Fruit fly (Drosophila melanogaster): Measurements from ENCODE around the gene Idua.

The Idua gene

dm6 chr2L:11068907-11069306 is 44.0 kb downstream of the Idua start:
- TF ChIP-seq psq (GFP tag; optimal IDR thresholded peaks at IDR 0.05) (no peak), HLH106 (tag; optimal IDR thresholded peaks at IDR 0.05) (no peak), Dif (GFP tag; optimal IDR thresholded peaks at IDR 0.05; ENCODE audit: partially characterized antibody) (peak; percentile 1), h (GFP tag; optimal IDR thresholded peaks at IDR 0.05) (no peak), CG9705 (GFP tag; optimal IDR thresholded peaks at IDR 0.05) (no peak), dsf (GFP tag; optimal IDR thresholded peaks at IDR 0.05; ENCODE audit: borderline replicate concordance) (no peak), CG32264 (GFP tag; optimal IDR thresholded peaks at IDR 0.05) (no peak), rgr (GFP tag; optimal IDR thresholded peaks at IDR 0.05) (no peak)

dm6 chr2L:11068441-11068840 is 44.4 kb downstream of the Idua start:
- TF ChIP-seq Mio (GFP tag; optimal IDR thresholded peaks at IDR 0.05) (no peak), dmrt93B (GFP tag; optimal IDR thresholded peaks at IDR 0.05) (no peak), tai (GFP tag; optimal IDR thresholded peaks at IDR 0.05) (no peak), Sp1 (GFP tag; optimal IDR thresholded peaks at IDR 0.05) (no peak)

- TF ChIP-seq woc (GFP tag; optimal IDR thresholded peaks at IDR 0.05) (peak; percentile 55), tai (GFP tag; optimal IDR thresholded peaks at IDR 0.05) (no peak), br (GFP tag; optimal IDR thresholded peaks at IDR 0.05) (peak; percentile 11), pan (optimal IDR thresholded peaks at IDR 0.05) (peak; percentile 21), lola (GFP tag; optimal IDR thresholded peaks at IDR 0.05) (no peak), psq (GFP tag; optimal IDR thresholded peaks at IDR 0.05) (no peak), Dif (GFP tag; optimal IDR thresholded peaks at IDR 0.05; ENCODE audit: partially characterized antibody) (no peak), h (GFP tag; optimal IDR thresholded peaks at IDR 0.05) (no peak)
These were observed 44.9 kb downstream of the Idua start for dm6 chr2L:11067970-11068369.

dm6 chr2L:11066887-11067459 is 45.9 kb downstream of the Idua start, which contains the start of gene Samuel:
Gene Samuel, minus strand, starts transcription at chr2L:11066998.
- TF ChIP-seq Rel (GFP tag; optimal IDR thresholded peaks at IDR 0.05) (peak; percentile 2), Rel (tag; optimal IDR thresholded peaks at IDR 0.05) (peak; percentile 26), h (GFP tag; optimal IDR thresholded peaks at IDR 0.05) (peak; percentile 41), CrebA (GFP tag; optimal IDR thresholded peaks at IDR 0.05; ENCODE audit: borderline replicate concordance) (peak; percentile 66), OdsH (GFP tag; optimal IDR thresholded peaks at IDR 0.05) (no peak), brk (GFP tag; optimal IDR thresholded peaks at IDR 0.05) (peak; percentile 59), Hr83 (GFP tag; optimal IDR thresholded peaks at IDR 0.05; ENCODE audit: poor library complexity, severe bottlenecking) (peak; percentile 46), Mio (GFP tag; optimal IDR thresholded peaks at IDR 0.05) (no peak), sv (GFP tag; optimal IDR thresholded peaks at IDR 0.05) (no peak), usp (GFP tag; optimal IDR thresholded peaks at IDR 0.05) (no peak), Myc (optimal IDR thresholded peaks at IDR 0.05) (no peak), dl (GFP tag; optimal IDR thresholded peaks at IDR 0.05; ENCODE audit: insufficient read depth in 1 of 2, partially characterized antibody in 2 of 2) (peak; percentile 86 to 87), jim (GFP tag; optimal IDR thresholded peaks at IDR 0.05) (no peak), dmrt93B (GFP tag; optimal IDR thresholded peaks at IDR 0.05) (no peak), br (GFP tag; optimal IDR thresholded peaks at IDR 0.05) (peak; percentile 55), Vsx2 (GFP tag; optimal IDR thresholded peaks at IDR 0.05; ENCODE audit: partially characterized antibody) (peak; percentile 56), Dif (GFP tag; optimal IDR thresholded peaks at IDR 0.05; ENCODE audit: partially characterized antibody) (peak; percentile 88), Sp1 (GFP tag; optimal IDR thresholded peaks at IDR 0.05) (peak; percentile 22), woc (GFP tag; optimal IDR thresholded peaks at IDR 0.05) (peak; percentile 22), CG32264 (GFP tag; optimal IDR thresholded peaks at IDR 0.05) (peak; percentile 12), pan (optimal IDR thresholded peaks at IDR 0.05) (no peak), HLH106 (tag; optimal IDR thresholded peaks at IDR 0.05) (no peak), Hnf4 (GFP tag; optimal IDR thresholded peaks at IDR 0.05) (peak; percentile 9), foxo (GFP tag; optimal IDR thresholded peaks at IDR 0.05) (peak; percentile 12 to 40), psq (GFP tag; optimal IDR thresholded peaks at IDR 0.05) (no peak), lola (GFP tag; optimal IDR thresholded peaks at IDR 0.05) (no peak), rgr (GFP tag; optimal IDR thresholded peaks at IDR 0.05) (no peak), Jra (GFP tag; optimal IDR thresholded peaks at IDR 0.05) (no peak), ey (GFP tag; optimal IDR thresholded peaks at IDR 0.05) (peak; percentile 38), fru (GFP tag; optimal IDR thresholded peaks at IDR 0.05) (peak; percentile 44), sage (GFP tag; optimal IDR thresholded peaks at IDR 0.05) (peak; percentile 76), tai (GFP tag; optimal IDR thresholded peaks at IDR 0.05) (no peak)
